Fruit fly (Drosophila melanogaster): ENCODE measurements around the gene CG7778.

dm6 chr2L:8398721-8399120 is 52.3 kb downstream of the CG7778 start, which contains the start of gene CG13386:
- TF ChIP-seq CG12071 (GFP tag; optimal IDR thresholded peaks at IDR 0.05), result no peak
- TF ChIP-seq HLH54F (GFP tag; optimal IDR thresholded peaks at IDR 0.05), result no peak

Measured in whole organism, embryonic.